Fruit fly (Drosophila melanogaster) whole organism, pupa: Measurements from ENCODE around the gene CG34293.
A peak's percentile ranks its signal among the peaks of the same experiment; 100 is the strongest.

Experiments used
- CG10348 ChIP-seq: fragments of 200-800 bp; sonication (Bioruptor generic); IDR thresholded peaks from 2 replicates; pipeline ENCODE4 v1.3.6; 2022; ENCODE audit warnings: missing biosample characterization, missing genetic modification characterization
- CG12605 ChIP-seq: fragments of 200-800 bp; sonication (Bioruptor generic); IDR thresholded peaks from 2 replicates; pipeline ENCODE4 v1.3.6; 2022; ENCODE audit warnings: missing biosample characterization, missing genetic modification characterization
- CG13204 ChIP-seq: fragments of 200-800 bp; sonication (Bioruptor generic); optimal IDR thresholded peaks from 2 replicates; lab custom pipeline; 2018; ENCODE audit warnings: missing biosample characterization, mild to moderate bottlenecking, missing genetic modification characterization, moderate library complexity
- CG14655 ChIP-seq: fragments of 200-800 bp; sonication (Bioruptor generic); optimal IDR thresholded peaks from 3 replicates; lab custom pipeline; 2017; ENCODE audit warnings: mild to moderate bottlenecking, missing biosample characterization, missing genetic modification reagents, missing genetic modification characterization
- CG15710 ChIP-seq: fragments of 200-800 bp; sonication (Bioruptor generic); optimal IDR thresholded peaks from 2 replicates; lab custom pipeline; 2018; ENCODE audit warnings: missing biosample characterization, mild to moderate bottlenecking, missing genetic modification characterization, moderate library complexity
- CG17806 ChIP-seq: fragments of 200-800 bp; sonication (Bioruptor generic); optimal IDR thresholded peaks from 2 replicates; lab custom pipeline; 2018; ENCODE audit warnings: missing biosample characterization, mild to moderate bottlenecking, missing genetic modification characterization, moderate library complexity
- CG32121 ChIP-seq: fragments of 200-800 bp; sonication (Bioruptor generic); IDR thresholded peaks from 2 replicates; pipeline ENCODE4 v1.3.6; 2022; ENCODE audit warnings: missing biosample characterization, missing genetic modification characterization
- CG34367 ChIP-seq: fragments of 200-800 bp; sonication (Bioruptor generic); optimal IDR thresholded peaks from 2 replicates; lab custom pipeline; 2018; ENCODE audit warnings: missing biosample characterization, mild to moderate bottlenecking, missing genetic modification characterization
- CG4496 ChIP-seq: fragments of 200-800 bp; sonication (Bioruptor generic); IDR thresholded peaks from 3 replicates; pipeline ENCODE4 v1.3.6; 2022; ENCODE audit warnings: missing biosample characterization, missing genetic modification characterization
- CG8159 ChIP-seq: fragments of 200-800 bp; sonication (Bioruptor generic); optimal IDR thresholded peaks from 3 replicates; lab custom pipeline; 2018; ENCODE audit warnings: missing biosample characterization, mild to moderate bottlenecking, missing genetic modification characterization, moderate library complexity
- CG9948 ChIP-seq: fragments of 200-800 bp; sonication (Bioruptor generic); optimal IDR thresholded peaks from 2 replicates; lab custom pipeline; 2018; ENCODE audit warnings: missing biosample characterization, mild to moderate bottlenecking, missing genetic modification characterization, moderate library complexity
- D1 ChIP-seq: fragments of 200-800 bp; sonication (Bioruptor generic); optimal IDR thresholded peaks from 2 replicates; lab custom pipeline; 2018; ENCODE audit warnings: missing biosample characterization, mild to moderate bottlenecking, missing genetic modification characterization, moderate library complexity
- EcR ChIP-seq: fragments of 200-800 bp; sonication (Bioruptor generic); optimal IDR thresholded peaks from 3 replicates; lab custom pipeline; 2019; ENCODE audit warnings: missing biosample characterization, missing genetic modification characterization, mild to moderate bottlenecking, moderate library complexity, missing genetic modification reagents
- Ets98B ChIP-seq: fragments of 200-800 bp; sonication (Bioruptor generic); IDR thresholded peaks from 2 replicates; pipeline ENCODE4 v1.3.6; 2022; ENCODE audit warnings: missing biosample characterization, missing genetic modification characterization
- Pif1A ChIP-seq: fragments of 200-800 bp; sonication (Bioruptor generic); optimal IDR thresholded peaks from 3 replicates; lab custom pipeline; 2016; ENCODE audit warnings: missing biosample characterization, missing genetic modification characterization
- Pif1B ChIP-seq: fragments of 200-800 bp; sonication (Bioruptor generic); optimal IDR thresholded peaks from 3 replicates; lab custom pipeline; 2016; ENCODE audit warnings: missing biosample characterization, missing genetic modification characterization
- Snoo ChIP-seq: fragments of 200-800 bp; sonication (Bioruptor generic); optimal IDR thresholded peaks from 3 replicates; lab custom pipeline; 2017; ENCODE audit warnings: missing biosample characterization, mild to moderate bottlenecking, missing genetic modification characterization, inconsistent platforms
- fd96Ca ChIP-seq: fragments of 200-800 bp; sonication (Bioruptor generic); IDR thresholded peaks from 3 replicates; pipeline ENCODE4 v1.3.6; 2022; ENCODE audit warnings: missing biosample characterization, missing genetic modification characterization
- gl ChIP-seq: fragments of 200-800 bp; sonication (Bioruptor generic); optimal IDR thresholded peaks from 2 replicates; lab custom pipeline; 2018; ENCODE audit warnings: missing biosample characterization, mild to moderate bottlenecking, missing genetic modification characterization
- rn ChIP-seq: fragments of 200-800 bp; sonication (Bioruptor generic); IDR thresholded peaks from 2 replicates; pipeline ENCODE4 v1.3.6; 2022; ENCODE audit warnings: missing biosample characterization, missing genetic modification characterization

CG34293 gene

DNA sequence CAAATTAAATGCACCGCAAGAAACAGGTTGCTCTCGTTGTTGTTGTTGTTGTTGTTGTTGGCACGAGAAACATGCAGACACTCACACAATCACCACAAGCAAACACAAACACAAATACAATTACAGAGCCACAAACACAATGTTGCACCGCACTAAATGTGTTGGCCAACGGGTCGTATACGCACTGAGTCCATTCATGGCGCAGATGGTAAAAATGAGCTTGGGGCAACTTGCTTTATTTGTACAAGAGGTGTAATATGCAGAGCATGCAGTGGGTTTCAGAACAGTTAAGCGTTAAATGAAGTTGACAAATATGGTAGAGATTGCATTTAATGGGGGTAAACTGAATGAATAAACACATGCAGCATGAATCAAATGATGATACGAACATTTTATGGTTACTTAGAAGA lies 27.5 kb downstream of the CG34293 start:
- TF ChIP-seq CG4496 (GFP tag; lab: Robert Waterston, UW), result no peak
- TF ChIP-seq CG12605 (GFP tag; lab: Robert Waterston, UW), result 0 out of 2 replicates have a peak, but pooled peaks have one; percentile 12
- no peak for TF ChIP-seq D1
- no peak for TF ChIP-seq Pif1B (GFP tag; lab: Kevin White, UChicago)
- no peak for TF ChIP-seq CG32121

DNA sequence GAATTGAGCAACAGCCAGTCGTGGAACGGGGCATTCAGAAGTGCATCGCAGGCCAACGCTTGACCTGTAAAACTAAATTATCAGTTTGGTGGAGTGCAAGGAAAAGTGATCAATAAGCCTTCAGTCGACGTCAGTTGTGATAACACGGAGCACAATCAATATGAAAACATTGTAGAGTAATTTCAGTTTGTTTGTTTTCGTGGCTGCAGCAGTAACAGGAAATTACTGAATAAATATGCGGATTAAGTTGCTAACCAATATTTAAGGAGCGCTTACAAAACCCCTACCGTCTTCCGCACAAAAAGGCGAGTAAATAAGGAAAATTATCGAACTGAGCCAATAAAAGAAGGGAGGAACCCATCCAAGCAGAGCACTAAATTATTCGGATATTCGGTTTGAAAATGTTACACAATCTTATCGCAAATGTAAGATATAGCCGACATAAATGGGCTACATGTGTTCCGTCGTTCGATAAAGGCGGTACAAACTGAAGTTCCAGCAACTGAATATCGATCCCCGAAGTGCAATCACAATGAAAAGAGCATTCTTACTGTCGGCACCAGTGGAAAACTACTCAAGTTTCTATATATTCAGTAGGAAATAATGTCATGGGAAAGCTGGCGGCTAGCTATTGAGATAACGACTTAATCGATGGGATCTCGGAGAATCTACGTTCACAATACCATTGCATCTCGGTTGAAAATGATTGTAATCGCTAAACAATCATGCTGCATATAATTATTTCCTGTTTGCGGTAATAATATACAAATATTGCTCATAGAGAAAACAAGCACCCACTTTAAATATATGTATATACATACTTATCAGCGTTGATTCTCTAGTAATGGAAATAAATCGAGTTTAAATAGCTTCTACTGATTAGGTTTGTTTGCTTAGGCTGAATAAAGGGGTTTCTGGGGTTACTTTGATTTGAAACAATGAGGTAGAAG lies 29.4 kb downstream of the CG34293 start:
- no peak for TF ChIP-seq rn (GFP tag; lab: Robert Waterston, UW)
- TF ChIP-seq CG8159 (tag; lab: Kevin White, UChicago), result peak; percentile 56
- no peak for TF ChIP-seq CG4496 (GFP tag; lab: Robert Waterston, UW)
- TF ChIP-seq EcR (GFP tag; lab: Kevin White, UChicago), result no peak
- TF ChIP-seq CG12605 (GFP tag; lab: Robert Waterston, UW), result no peak
- peak; percentile 18 for TF ChIP-seq CG13204 (GFP tag; lab: Kevin White, UChicago)
- TF ChIP-seq CG34367 (tag; lab: Kevin White, UChicago), result peak; percentile 54
- peak; percentile 68 for TF ChIP-seq gl (tag; lab: Kevin White, UChicago)
- TF ChIP-seq Pif1B (GFP tag; lab: Kevin White, UChicago), result peak; percentile 68
- peak; percentile 10; the same call in 1 of the 2 replicates for TF ChIP-seq CG32121
- no peak for TF ChIP-seq D1
- TF ChIP-seq Snoo (tag; lab: Kevin White, UChicago), result peak; percentile 45
- TF ChIP-seq CG14655 (GFP tag; lab: Kevin White, UChicago), result peak; percentile 28
- peak; percentile 33 for TF ChIP-seq CG15710
- peak; percentile 9 for TF ChIP-seq CG9948 (tag; lab: Kevin White, UChicago)
- 0 out of 3 replicates have a peak, but pooled peaks have one; percentile 31 for TF ChIP-seq fd96Ca (GFP tag; lab: Robert Waterston, UW)
- TF ChIP-seq Pif1A, result peak; percentile 69

DNA sequence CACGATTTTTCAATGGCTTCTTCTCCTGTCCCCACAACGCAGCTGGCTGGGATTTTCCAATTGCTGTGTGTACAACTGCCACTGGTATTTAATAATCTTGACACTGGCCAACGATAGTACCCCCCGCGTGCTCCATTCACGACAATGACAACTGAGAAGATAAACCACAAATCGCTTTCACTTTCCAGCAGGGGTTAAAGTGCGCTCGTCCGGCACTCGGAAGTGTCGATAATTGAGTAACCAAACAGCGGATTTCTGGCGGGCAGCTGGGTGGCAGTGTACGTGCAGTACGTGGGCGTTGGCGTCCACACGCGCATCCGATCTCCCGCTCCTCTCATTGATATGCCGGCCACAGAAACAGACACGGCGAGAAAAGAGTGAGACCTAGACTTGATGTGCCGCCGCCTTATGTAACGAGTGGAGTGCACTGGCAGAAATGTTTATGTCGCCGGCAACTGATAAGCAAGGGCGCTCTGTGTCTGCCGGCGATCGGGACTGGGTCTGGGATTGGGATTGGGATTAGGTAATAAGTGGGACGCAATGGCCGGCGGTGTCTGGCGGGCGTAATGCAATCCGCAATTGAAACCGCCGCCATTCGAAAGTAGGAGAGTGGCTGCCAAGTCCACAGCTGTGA lies 30.5 kb downstream of the CG34293 start:
- TF ChIP-seq EcR (GFP tag; lab: Kevin White, UChicago) (no peak), CG4496 (GFP tag; lab: Robert Waterston, UW) (0 out of 3 replicates have a peak, but pooled peaks have one; percentile 17)

DNA sequence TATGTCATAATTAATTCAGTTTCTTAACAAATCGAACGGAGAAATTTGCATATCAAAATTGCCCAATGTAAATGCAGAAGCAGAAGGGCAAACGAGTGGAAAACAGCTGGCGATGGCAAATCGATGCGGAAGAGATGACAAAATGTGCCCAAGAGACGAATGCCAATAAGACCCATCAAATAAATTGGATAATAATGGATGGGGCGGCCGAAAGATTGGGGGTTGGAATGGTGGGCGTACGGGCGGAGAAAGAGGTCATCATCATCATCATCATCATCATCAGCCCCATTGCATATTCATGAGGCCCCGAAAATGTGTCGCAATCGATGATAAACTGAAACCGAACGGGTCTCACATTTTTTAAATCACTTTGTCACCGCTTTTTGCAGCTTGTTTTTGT lies 31.4 kb downstream of the CG34293 start:
- TF ChIP-seq CG17806 (tag; lab: Kevin White, UChicago), result no peak
- TF ChIP-seq gl (tag; lab: Kevin White, UChicago), result no peak
- no peak for TF ChIP-seq CG4496 (GFP tag; lab: Robert Waterston, UW)
- no peak for TF ChIP-seq CG15710

DNA sequence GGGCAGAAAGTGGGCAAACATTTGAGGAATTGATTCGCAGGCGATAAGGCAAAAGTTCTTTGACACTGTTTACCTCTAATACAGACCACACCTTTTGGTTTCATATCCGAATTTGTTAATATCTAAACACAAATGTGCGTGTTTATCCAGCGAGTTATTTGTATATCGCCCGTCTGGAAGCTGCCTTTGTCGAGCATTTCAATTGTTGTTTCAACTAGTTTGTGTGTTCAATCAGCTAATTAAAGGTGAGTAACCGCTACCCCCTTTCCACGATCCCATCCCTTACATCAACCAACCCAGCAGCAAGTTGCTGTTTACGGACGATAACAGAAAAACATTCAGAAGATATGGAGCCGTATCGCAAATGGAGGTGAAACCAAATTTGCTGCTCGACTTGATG lies 34.0 kb downstream of the CG34293 start:
- TF ChIP-seq CG14655 (GFP tag; lab: Kevin White, UChicago), result no peak
- TF ChIP-seq CG13204 (GFP tag; lab: Kevin White, UChicago), result no peak
- no peak for TF ChIP-seq Snoo (tag; lab: Kevin White, UChicago)
- TF ChIP-seq EcR (GFP tag; lab: Kevin White, UChicago), result no peak
- TF ChIP-seq Ets98B (GFP tag; lab: Robert Waterston, UW), result no peak
- no peak for TF ChIP-seq CG4496 (GFP tag; lab: Robert Waterston, UW)
- no peak for TF ChIP-seq Pif1A
- TF ChIP-seq CG10348 (GFP tag; lab: Robert Waterston, UW), result no peak
- TF ChIP-seq, all 21 proteins: peak for 0

DNA sequence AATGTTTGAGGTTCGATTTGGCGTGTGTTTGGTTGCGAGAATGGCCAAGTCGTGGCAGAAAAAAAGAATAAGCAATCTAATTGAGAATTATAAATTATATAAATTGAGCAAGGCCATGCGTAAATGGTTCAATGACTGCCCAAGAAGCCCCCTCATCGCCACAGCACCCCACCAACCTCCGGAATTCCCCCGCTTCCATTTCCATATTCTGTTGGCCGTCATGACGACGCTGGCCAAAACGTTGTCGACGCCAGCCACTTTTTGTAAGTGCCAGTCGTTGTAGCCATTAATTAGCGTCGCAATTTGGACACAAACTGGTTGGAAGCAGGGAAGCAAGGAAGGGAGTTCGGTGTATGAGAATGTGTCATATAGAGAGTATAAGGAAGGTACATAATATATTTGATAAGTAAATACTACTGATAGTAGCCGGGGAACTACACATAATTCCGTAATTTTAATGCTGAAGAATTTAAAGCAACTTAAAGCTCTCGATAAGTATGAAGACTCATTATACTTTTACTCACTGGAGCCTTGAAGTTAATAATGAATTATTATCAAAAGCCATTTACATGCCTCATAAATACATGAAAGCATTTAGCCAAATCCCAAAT lies 34.7 kb downstream of the CG34293 start:
- TF ChIP-seq CG4496 (GFP tag; lab: Robert Waterston, UW) (0 out of 3 replicates have a peak, but pooled peaks have one; percentile 7), gl (tag; lab: Kevin White, UChicago) (no peak), rn (GFP tag; lab: Robert Waterston, UW) (no peak), CG14655 (GFP tag; lab: Kevin White, UChicago) (no peak), D1 (no peak), CG15710 (no peak), CG10348 (GFP tag; lab: Robert Waterston, UW) (no peak), CG9948 (tag; lab: Kevin White, UChicago) (no peak), CG17806 (tag; lab: Kevin White, UChicago) (no peak), Ets98B (GFP tag; lab: Robert Waterston, UW) (no peak), EcR (GFP tag; lab: Kevin White, UChicago) (peak; percentile 74), CG8159 (tag; lab: Kevin White, UChicago) (no peak)
